Worm (Caenorhabditis elegans): Measurements from ENCODE around the gene F38B2.4.

The F38B2.4 gene

DNA sequence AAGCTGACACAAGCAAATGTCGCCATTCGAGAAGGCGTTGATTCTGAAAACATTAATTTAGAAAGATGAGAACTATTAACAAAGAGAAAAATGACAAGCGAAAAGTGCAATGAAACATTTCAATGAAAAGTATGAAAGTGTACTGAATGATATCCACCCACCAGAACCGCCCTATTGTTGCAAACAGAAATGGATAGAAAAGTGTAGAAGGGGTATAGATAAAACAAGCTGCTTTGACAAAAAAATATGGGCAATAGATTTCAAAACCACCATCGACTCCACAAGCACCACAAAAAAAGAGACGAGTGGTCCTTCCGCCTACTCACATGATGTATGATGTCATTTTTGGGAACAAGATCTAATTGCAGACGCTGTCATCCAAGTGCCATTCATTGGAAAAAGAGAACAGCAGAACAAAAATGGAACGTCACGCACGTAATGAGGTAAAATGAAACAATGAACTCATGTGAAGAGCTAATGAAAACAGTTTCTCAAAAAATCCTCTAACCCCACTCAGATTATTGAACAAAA lies 46.9 kb downstream of the F38B2.4 start, which contains the start of gene C34F6.10:
Gene C34F6.10 (minus strand): TSS at position 51 of the 531 bp plus-strand sequence.
- TF ChIP-seq ceh-8 (GFP tag; optimal IDR thresholded peaks at IDR 0.05) (no peak), lin-35 (GFP tag; optimal IDR thresholded peaks at IDR 0.05) (no peak), nhr-19 (GFP tag; conservative IDR thresholded peaks at IDR 0.05) (no peak), efl-3 (GFP tag; optimal IDR thresholded peaks at IDR 0.05) (no peak), lin-14 (GFP tag; optimal IDR thresholded peaks at IDR 0.05) (peak; percentile 60), alr-1 (tag; optimal IDR thresholded peaks at IDR 0.05; ENCODE audit: borderline replicate concordance) (no peak), efl-1 (optimal IDR thresholded peaks at IDR 0.05) (no peak), efl-1 (GFP tag; optimal IDR thresholded peaks at IDR 0.05 in 1 of 2) (peak in 1 of 2 experiments; percentile 67), unc-30 (tag; optimal IDR thresholded peaks at IDR 0.05) (no peak), isw-1 (GFP tag; IDR thresholded peaks at IDR 0.05) (no peak), elt-2 (tag; optimal IDR thresholded peaks at IDR 0.05) (no peak), ceh-88 (GFP tag; IDR thresholded peaks at IDR 0.05) (no peak), zip-4 (GFP tag; optimal IDR thresholded peaks at IDR 0.05) (no peak), ceh-90 (tag; optimal IDR thresholded peaks at IDR 0.05) (no peak)

Data from whole organism, L1 larva.